Worm (Caenorhabditis elegans): ENCODE measurements around the gene Y53F4B.10.
A peak's percentile ranks its signal among the peaks of the same experiment; 100 is the strongest.
"Not testable (repeated sequence)": the region's sequence is repeated elsewhere in the genome, so short reads cannot be mapped to it uniquely, and the experiment has no call there.

Gene Y53F4B.10

ce11 chrII:14988171-14988570 lies 15.1 kb downstream of the Y53F4B.10 start, which contains the start of gene Y53F4B.43:
Y53F4B.43 (plus strand) TSS chrII:14988471.
- not testable (repeated sequence) for TF ChIP-seq unc-55 (GFP tag; optimal IDR thresholded peaks at IDR 0.05); ref-2 (tag; optimal IDR thresholded peaks at IDR 0.05); K09A11.1 (tag; optimal IDR thresholded peaks at IDR 0.05; ENCODE audit: insufficient read depth)

- no peak for TF ChIP-seq ceh-19 (GFP tag; optimal IDR thresholded peaks at IDR 0.05)
- no peak for TF ChIP-seq unc-42 (tag; optimal IDR thresholded peaks at IDR 0.05)
- no peak for TF ChIP-seq fax-1 (tag; optimal IDR thresholded peaks at IDR 0.05)
- no peak for TF ChIP-seq sdc-2 (tag; optimal IDR thresholded peaks at IDR 0.05)
- no peak for TF ChIP-seq C38D4.7 (GFP tag; optimal IDR thresholded peaks at IDR 0.05)
- TF ChIP-seq hlh-30 (tag; optimal IDR thresholded peaks at IDR 0.05; ENCODE audit: insufficient read depth): no peak
- no peak for TF ChIP-seq elt-2 (tag; optimal IDR thresholded peaks at IDR 0.05)
- no peak for TF ChIP-seq pqm-1 (tag; optimal IDR thresholded peaks at IDR 0.05)
- TF ChIP-seq unc-86 (tag; optimal IDR thresholded peaks at IDR 0.05): no peak
- no peak for TF ChIP-seq ceh-14 (tag; optimal IDR thresholded peaks at IDR 0.05)
Measured at ce11 chrII:14983909-14984308, 19.4 kb downstream of the Y53F4B.10 start, which contains the start of gene Y53F4B.5. Y53F4B.5 (minus strand) TSS chrII:14984009.

- TF ChIP-seq nfya-1 (tag; optimal IDR thresholded peaks at IDR 0.05): peak; percentile 6
- no peak for TF ChIP-seq pha-4 (tag; optimal IDR thresholded peaks at IDR 0.05)
- TF ChIP-seq unc-42 (tag; optimal IDR thresholded peaks at IDR 0.05): peak; percentile 77
- TF ChIP-seq tbx-2 (tag; optimal IDR thresholded peaks at IDR 0.05): peak; percentile 13
- TF ChIP-seq ceh-31 (tag; optimal IDR thresholded peaks at IDR 0.05): peak; percentile 32
Measured at ce11 chrII:14969320-14969950, 33.9 kb downstream of the Y53F4B.10 start, which contains the start of the genes pole-4, nsun-5 and metl-2. pole-4 (minus strand) TSS chrII:14969354. nsun-5 (plus strand) TSS chrII:14969617. metl-2 (plus strand) TSS chrII:14969900.

- TF ChIP-seq unc-55 (GFP tag; optimal IDR thresholded peaks at IDR 0.05) (no peak), ceh-48 (tag; optimal IDR thresholded peaks at IDR 0.05) (no peak), madf-2 (tag; optimal IDR thresholded peaks at IDR 0.05) (no peak), nhr-11 (tag; optimal IDR thresholded peaks at IDR 0.05) (no peak), ref-2 (tag; optimal IDR thresholded peaks at IDR 0.05) (no peak)
Measured at ce11 chrII:14968275-14968674, 35.0 kb downstream of the Y53F4B.10 start.

ce11 chrII:14967084-14967483 lies 36.2 kb downstream of the Y53F4B.10 start:
- TF ChIP-seq unc-55 (GFP tag; optimal IDR thresholded peaks at IDR 0.05) (no peak), hlh-6 (tag; optimal IDR thresholded peaks at IDR 0.05) (no peak)

- TF ChIP-seq elt-4 (tag; optimal IDR thresholded peaks at IDR 0.05): no peak
- TF ChIP-seq tbx-2 (tag; optimal IDR thresholded peaks at IDR 0.05): no peak
- no peak for TF ChIP-seq pha-2 (tag; optimal IDR thresholded peaks at IDR 0.05)
- TF ChIP-seq ceh-18 (tag; optimal IDR thresholded peaks at IDR 0.05): no peak
- no peak for TF ChIP-seq sox-2 (GFP tag; IDR thresholded peaks at IDR 0.05)
- TF ChIP-seq dve-1 (tag; optimal IDR thresholded peaks at IDR 0.05): no peak
- TF ChIP-seq unc-55 (GFP tag; optimal IDR thresholded peaks at IDR 0.05): no peak
- no peak for TF ChIP-seq sox-4 (tag; optimal IDR thresholded peaks at IDR 0.05)
- TF ChIP-seq npax-4 (tag; optimal IDR thresholded peaks at IDR 0.05): no peak
- TF ChIP-seq hlh-13 (GFP tag; optimal IDR thresholded peaks at IDR 0.05): no peak
- TF ChIP-seq pat-9 (tag; optimal IDR thresholded peaks at IDR 0.05): no peak
Measured at ce11 chrII:14966420-14966819, 36.9 kb downstream of the Y53F4B.10 start.
